Worm (Caenorhabditis elegans) whole organism, midembryonic: ENCODE measurements around the gene F10E9.5.
"Not testable (repeated sequence)": the region's sequence is repeated elsewhere in the genome, so short reads cannot be mapped to it uniquely, and the experiment has no call there.

ENCODE experiments used
- T22C8.4 ChIP-seq: fragments of 200-800 bp; sonication (Bioruptor generic); IDR thresholded peaks from 2 replicates; pipeline ENCODE4 v1.3.6; 2022; ENCODE audit warnings: missing genetic modification characterization, missing compliant biosample characterization
- cog-1 ChIP-seq: sonication (generic microtip); optimal IDR thresholded peaks from 2 replicates; lab custom pipeline; 2016; ENCODE audit warnings: missing genetic modification characterization, missing compliant biosample characterization
- flt-1 ChIP-seq: fragments of 200-800 bp; sonication (Bioruptor generic); IDR thresholded peaks from 2 replicates; pipeline ENCODE4 v1.3.6; 2022; ENCODE audit warnings: missing genetic modification characterization, missing compliant biosample characterization
- klf-2 ChIP-seq: fragments of 200-800 bp; sonication (Bioruptor generic); conservative IDR thresholded peaks from 2 replicates; pipeline ENCODE4 v1.3.6; 2022; ENCODE audit warnings: missing genetic modification reagents, missing genetic modification characterization, missing compliant biosample characterization
- med-1 ChIP-seq: sonication (generic microtip); optimal IDR thresholded peaks from 2 replicates; lab custom pipeline; 2017; ENCODE audit warnings: missing genetic modification characterization, mild to moderate bottlenecking, missing compliant biosample characterization, antibody characterized with exemption, missing genetic modification reagents; ENCODE audit not compliant: insufficient read depth
- ref-1 ChIP-seq: fragments of 200-800 bp; sonication (Bioruptor generic); conservative IDR thresholded peaks from 2 replicates; pipeline ENCODE4 v1.3.6; 2022; ENCODE audit warnings: missing genetic modification reagents, missing genetic modification characterization, missing compliant biosample characterization
- tab-1 ChIP-seq: fragments of 200-800 bp; sonication (Bioruptor generic); IDR thresholded peaks from 2 replicates; pipeline ENCODE4 v1.3.6; 2022; ENCODE audit warnings: missing genetic modification characterization, missing compliant biosample characterization
- ztf-23 ChIP-seq: fragments of 200-800 bp; sonication (Bioruptor generic); IDR thresholded peaks from 2 replicates; pipeline ENCODE4 v1.3.6; 2022; ENCODE audit warnings: missing genetic modification reagents, missing genetic modification characterization, missing compliant biosample characterization
- ztf-29 ChIP-seq: fragments of 200-800 bp; sonication (Bioruptor generic); IDR thresholded peaks from 2 replicates; pipeline ENCODE4 v1.3.6; 2022; ENCODE audit warnings: missing genetic modification reagents, missing genetic modification characterization, missing compliant biosample characterization

Gene F10E9.5

DNA sequence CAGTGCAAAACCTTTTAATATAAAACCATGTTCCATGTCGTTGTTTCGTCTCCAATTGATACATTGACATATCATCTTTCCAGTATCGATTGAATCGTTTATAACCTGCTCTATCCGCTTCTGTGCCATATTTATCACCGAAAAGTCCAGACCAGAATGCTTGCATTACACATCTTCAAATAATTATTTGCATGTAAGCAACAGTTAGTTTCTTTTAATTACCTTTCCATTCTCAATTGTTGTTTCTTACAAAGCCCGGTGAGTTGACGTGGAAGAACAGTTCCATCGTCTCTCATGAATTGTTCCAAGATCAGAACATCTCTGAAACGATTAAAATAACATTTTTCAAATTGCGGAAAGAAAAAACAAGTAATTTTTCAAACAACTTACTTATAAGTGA is 23.8 kb downstream of the F10E9.5 start, which contains the start of gene iglr-2:
Gene iglr-2 (minus strand): TSS at position 101 of the 400 bp plus-strand sequence.
- TF ChIP-seq tab-1 (GFP tag; lab: Robert Waterston, UW) = no peak
- TF ChIP-seq ztf-23 (GFP tag; lab: Robert Waterston, UW) = no peak
- no peak for TF ChIP-seq T22C8.4 (GFP tag; lab: Robert Waterston, UW)
- no peak for TF ChIP-seq flt-1 (GFP tag; lab: Robert Waterston, UW)
- TF ChIP-seq klf-2 (GFP tag; lab: Robert Waterston, UW) = no peak
- no peak for TF ChIP-seq ref-1 (GFP tag; lab: Robert Waterston, UW)
- no peak for TF ChIP-seq ztf-29 (GFP tag; lab: Robert Waterston, UW)

- TF ChIP-seq med-1 (GFP tag; lab: Kevin White, UChicago) (no peak), ref-1 (GFP tag; lab: Robert Waterston, UW) (no peak), klf-2 (GFP tag; lab: Robert Waterston, UW) (no peak), flt-1 (GFP tag; lab: Robert Waterston, UW) (no peak), T22C8.4 (GFP tag; lab: Robert Waterston, UW) (no peak), tab-1 (GFP tag; lab: Robert Waterston, UW) (no peak), ztf-23 (GFP tag; lab: Robert Waterston, UW) (no peak), cog-1 (no peak), ztf-29 (GFP tag; lab: Robert Waterston, UW) (no peak)
These were observed 24.4 kb downstream of the F10E9.5 start, which contains the start of the genes mrps-18A and ZC262.2 for ce11 chrIII:8331779-8332178. Gene mrps-18A, minus strand, starts transcription at chrIII:8331919. Gene ZC262.2, plus strand, starts transcription at chrIII:8332062.

DNA sequence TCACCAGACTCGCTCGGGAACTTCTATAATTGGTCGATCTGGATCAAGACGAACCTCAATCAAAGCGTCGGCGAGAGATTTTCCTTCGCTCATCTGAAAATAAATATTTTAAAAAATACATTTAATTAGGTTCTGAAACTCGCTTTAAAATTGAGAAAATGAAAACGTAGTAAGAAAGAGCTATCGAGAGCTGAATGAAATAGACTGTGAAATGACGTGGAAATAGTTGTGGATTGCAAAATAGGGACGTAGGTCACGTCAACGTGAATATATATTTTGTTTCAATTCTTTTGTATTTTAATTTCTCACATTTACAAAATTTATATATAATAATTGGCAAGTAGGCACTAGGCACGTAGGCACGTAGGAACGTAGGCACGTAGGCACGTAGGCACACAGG is 27.0 kb downstream of the F10E9.5 start, which contains the start of gene ZC262.4:
Gene ZC262.4 (minus strand): TSS at position 101 of the 400 bp plus-strand sequence.
- TF ChIP-seq tab-1 (GFP tag; lab: Robert Waterston, UW) (no peak), ref-1 (GFP tag; lab: Robert Waterston, UW) (no peak), flt-1 (GFP tag; lab: Robert Waterston, UW) (no peak), med-1 (GFP tag; lab: Kevin White, UChicago) (no peak), ztf-29 (GFP tag; lab: Robert Waterston, UW) (no peak), T22C8.4 (GFP tag; lab: Robert Waterston, UW) (no peak), cog-1 (no peak), klf-2 (GFP tag; lab: Robert Waterston, UW) (no peak), ztf-23 (GFP tag; lab: Robert Waterston, UW) (no peak)

ce11 chrIII:8339372-8339771 is 32.0 kb downstream of the F10E9.5 start, which contains the start of gene clc-28:
Gene clc-28, minus strand, starts transcription at chrIII:8339472.
- not testable (repeated sequence) for TF ChIP-seq ztf-23 (GFP tag; lab: Robert Waterston, UW); tab-1 (GFP tag; lab: Robert Waterston, UW); cog-1

- not testable (repeated sequence) for TF ChIP-seq tab-1 (GFP tag; lab: Robert Waterston, UW); cog-1; ztf-23 (GFP tag; lab: Robert Waterston, UW)
These were observed 36.9 kb downstream of the F10E9.5 start, which contains the start of gene ZC262.7 for ce11 chrIII:8344283-8344682. Gene ZC262.7, minus strand, starts transcription at chrIII:8344336.

DNA sequence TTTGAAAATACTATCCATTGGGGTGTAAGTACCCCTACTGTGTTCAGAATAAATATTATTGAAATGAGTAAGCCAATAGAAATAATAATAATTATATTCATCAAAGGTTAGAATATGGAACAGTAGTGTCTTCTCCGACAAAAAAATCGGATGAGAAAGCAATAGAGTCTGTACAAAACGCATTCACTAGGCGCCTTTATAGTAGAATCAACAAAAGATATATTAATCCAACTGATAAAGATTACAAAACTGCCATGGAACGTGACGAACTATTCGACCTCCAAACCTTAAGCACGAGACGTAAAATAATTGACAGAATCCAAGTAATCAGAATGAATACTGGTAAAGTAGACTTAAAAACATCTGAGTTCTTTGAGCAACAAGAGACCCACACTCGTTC is 40.4 kb downstream of the F10E9.5 start, which contains the start of gene clc-29:
Gene clc-29 (minus strand): TSS at position 101 of the 400 bp plus-strand sequence.
- TF ChIP-seq med-1 (GFP tag; lab: Kevin White, UChicago); klf-2 (GFP tag; lab: Robert Waterston, UW); flt-1 (GFP tag; lab: Robert Waterston, UW): not testable (repeated sequence)

DNA sequence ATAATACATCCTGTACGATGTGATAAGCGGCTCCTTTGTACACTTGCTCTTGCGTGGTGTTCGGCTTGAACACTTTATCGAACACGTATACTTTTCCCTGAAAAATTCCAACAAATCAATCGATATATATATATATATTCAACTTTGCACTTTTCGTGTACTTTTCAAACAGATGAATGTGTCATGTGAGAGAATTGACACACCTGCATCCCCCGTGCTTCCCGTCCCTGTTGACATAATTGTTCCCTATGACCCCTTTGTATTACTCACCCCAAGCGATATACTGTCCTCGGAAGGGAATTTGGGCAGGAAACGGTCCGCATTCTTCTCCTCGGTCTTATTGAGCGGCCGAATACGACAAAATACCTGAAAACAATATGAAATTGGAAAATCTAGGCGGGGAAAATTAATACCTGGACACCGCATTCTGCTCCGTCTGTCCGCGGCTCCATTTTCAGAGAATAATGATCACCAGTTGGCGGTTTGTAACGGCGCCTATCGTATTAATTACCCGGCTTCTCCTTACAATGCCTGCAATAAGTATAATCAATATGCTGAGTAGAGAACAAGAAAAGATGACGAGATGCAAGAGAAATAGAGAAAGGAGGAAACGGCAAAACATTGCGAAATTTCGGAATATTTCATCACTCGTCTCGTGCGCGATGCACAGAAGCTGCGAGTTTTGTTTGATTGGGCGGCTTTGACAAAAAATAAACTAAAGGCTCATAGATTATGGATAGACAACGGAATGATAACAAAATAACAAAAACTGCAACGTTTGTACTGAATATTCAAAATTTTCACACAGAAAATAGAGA is 47.5 kb downstream of the F10E9.5 start, which contains the start of gene unc-116:
Gene unc-116 (minus strand): TSS at position 531 of the 818 bp plus-strand sequence.
- no peak for TF ChIP-seq ref-1 (GFP tag; lab: Robert Waterston, UW)
- no peak for TF ChIP-seq tab-1 (GFP tag; lab: Robert Waterston, UW)
- TF ChIP-seq med-1 (GFP tag; lab: Kevin White, UChicago) = no peak
- TF ChIP-seq klf-2 (GFP tag; lab: Robert Waterston, UW) = no peak
- no peak for TF ChIP-seq ztf-23 (GFP tag; lab: Robert Waterston, UW)
- no peak for TF ChIP-seq cog-1
- TF ChIP-seq ztf-29 (GFP tag; lab: Robert Waterston, UW) = no peak
- TF ChIP-seq flt-1 (GFP tag; lab: Robert Waterston, UW) = no peak
- TF ChIP-seq T22C8.4 (GFP tag; lab: Robert Waterston, UW) = no peak

ce11 chrIII:8355462-8355815 is 48.0 kb downstream of the F10E9.5 start:
- TF ChIP-seq med-1 (GFP tag; lab: Kevin White, UChicago) = no peak
- TF ChIP-seq ztf-23 (GFP tag; lab: Robert Waterston, UW) = no peak
- no peak for TF ChIP-seq ref-1 (GFP tag; lab: Robert Waterston, UW)
- no peak for TF ChIP-seq flt-1 (GFP tag; lab: Robert Waterston, UW)
- no peak for TF ChIP-seq klf-2 (GFP tag; lab: Robert Waterston, UW)

DNA sequence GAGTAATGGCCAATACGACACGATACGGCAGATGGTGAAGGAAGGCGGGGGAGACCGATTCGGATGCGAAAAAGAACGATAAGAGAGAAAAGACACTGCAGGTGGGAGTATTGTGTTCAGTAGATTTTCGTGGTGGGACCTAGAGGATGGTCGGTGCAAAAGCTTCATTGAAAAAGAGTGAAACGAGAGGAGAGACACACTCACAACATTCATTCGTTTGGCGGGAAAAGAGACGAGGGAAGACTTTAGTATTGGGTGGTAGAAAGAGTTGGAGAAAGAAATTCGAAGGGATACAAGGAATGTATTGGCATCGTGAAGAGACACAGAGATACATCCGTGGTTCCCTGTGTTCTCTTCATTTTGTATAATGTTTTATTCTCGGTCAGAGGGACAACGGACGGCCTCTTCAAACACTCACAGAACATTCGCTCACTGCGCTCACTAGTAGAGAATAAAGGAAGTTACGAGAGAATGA is 49.1 kb downstream of the F10E9.5 start:
- peak; percentile 27; the same call in 1 of the 2 replicates for TF ChIP-seq ztf-29 (GFP tag; lab: Robert Waterston, UW)
- no peak for TF ChIP-seq med-1 (GFP tag; lab: Kevin White, UChicago)
- TF ChIP-seq tab-1 (GFP tag; lab: Robert Waterston, UW) = no peak
- TF ChIP-seq klf-2 (GFP tag; lab: Robert Waterston, UW) = no peak
- TF ChIP-seq cog-1 = peak; percentile 67
- peak; percentile 68 for TF ChIP-seq flt-1 (GFP tag; lab: Robert Waterston, UW)
- TF ChIP-seq ref-1 (GFP tag; lab: Robert Waterston, UW) = no peak
- TF ChIP-seq ztf-23 (GFP tag; lab: Robert Waterston, UW) = no peak
- no peak for TF ChIP-seq T22C8.4 (GFP tag; lab: Robert Waterston, UW)
